Worm (Caenorhabditis elegans) whole organism, late embryonic: Measurements from ENCODE around the gene dro-1.

Experiments
- ama-1 ChIP-seq: fragments of 150-350 bp; optimal IDR thresholded peaks from 2 replicates; lab custom pipeline; 2014
- elt-2 ChIP-seq: sonication (generic microtip); optimal IDR thresholded peaks from 2 replicates; lab custom pipeline; 2016; ENCODE audit warnings: missing genetic modification reagents, missing genetic modification characterization, missing compliant biosample characterization
- fax-1 ChIP-seq: sonication (generic microtip); optimal IDR thresholded peaks from 2 replicates; lab custom pipeline; 2016; ENCODE audit warnings: missing genotype, missing genetic modification characterization, missing compliant biosample characterization
- lin-11 ChIP-seq: fragments of 200-800 bp; sonication (Bioruptor generic); optimal IDR thresholded peaks from 2 replicates; lab custom pipeline; 2018; ENCODE audit warnings: mild to moderate bottlenecking, missing genetic modification characterization, missing compliant biosample characterization
- nfya-1 ChIP-seq: sonication (generic microtip); optimal IDR thresholded peaks from 2 replicates; lab custom pipeline; 2017; ENCODE audit warnings: missing genetic modification characterization, mild to moderate bottlenecking, missing compliant biosample characterization, antibody characterized with exemption, moderate library complexity
- npax-4 ChIP-seq: sonication (generic microtip); optimal IDR thresholded peaks from 2 replicates; lab custom pipeline; 2016; ENCODE audit warnings: missing genetic modification characterization, missing compliant biosample characterization
- pha-2 ChIP-seq: sonication (generic microtip); optimal IDR thresholded peaks from 2 replicates; lab custom pipeline; 2017; ENCODE audit warnings: mild to moderate bottlenecking, missing genetic modification characterization, missing compliant biosample characterization
- pha-4 ChIP-seq: fragments of 150-350 bp; optimal IDR thresholded peaks from 2 replicates; lab custom pipeline; 2018; ENCODE audit warnings: missing biosample characterization, missing genetic modification reagents, missing genetic modification characterization
- unc-55 ChIP-seq: sonication (generic microtip); optimal IDR thresholded peaks from 2 replicates; lab custom pipeline; 2017; ENCODE audit warnings: missing biosample characterization, missing genetic modification reagents, missing genetic modification characterization

DNA sequence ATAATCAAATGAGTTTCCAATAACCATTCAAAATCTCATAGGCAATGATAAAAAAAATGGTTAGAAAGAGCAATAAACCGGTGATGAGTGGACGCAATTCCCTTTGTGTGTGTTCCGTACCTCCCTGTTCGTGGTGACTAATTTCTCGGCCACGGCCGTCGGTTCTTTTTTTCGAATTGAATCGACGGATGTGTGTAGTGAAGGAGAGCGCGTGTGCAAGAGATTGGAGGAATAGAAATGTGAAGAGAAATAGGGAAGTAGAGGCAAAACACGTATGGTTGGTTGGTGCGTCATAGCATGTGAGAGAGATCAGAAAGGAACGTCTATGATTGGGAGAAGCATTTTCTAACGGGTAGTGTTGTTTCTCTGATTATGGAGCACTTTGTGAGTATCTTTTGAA, 17.4 kb downstream of the dro-1 start:
- TF ChIP-seq fax-1 (tag; lab: Kevin White, UChicago) = no peak
- no peak for TF ChIP-seq ama-1 (lab: Kevin White, UChicago)
- TF ChIP-seq elt-2 (tag; lab: Kevin White, UChicago) = no peak
- TF ChIP-seq npax-4 (tag; lab: Kevin White, UChicago) = no peak
- TF ChIP-seq pha-2 (tag; lab: Kevin White, UChicago) = no peak
- no peak for TF ChIP-seq unc-55 (GFP tag; lab: Kevin White, UChicago)
- TF ChIP-seq pha-4 (tag; lab: Kevin White, UChicago) = no peak
- no peak for TF ChIP-seq lin-11 (tag; lab: Kevin White, UChicago)
- peak; percentile 71 for TF ChIP-seq nfya-1 (tag; lab: Kevin White, UChicago)
